Worm (Caenorhabditis elegans): ENCODE results near the gene lap-2.

The lap-2 gene

DNA sequence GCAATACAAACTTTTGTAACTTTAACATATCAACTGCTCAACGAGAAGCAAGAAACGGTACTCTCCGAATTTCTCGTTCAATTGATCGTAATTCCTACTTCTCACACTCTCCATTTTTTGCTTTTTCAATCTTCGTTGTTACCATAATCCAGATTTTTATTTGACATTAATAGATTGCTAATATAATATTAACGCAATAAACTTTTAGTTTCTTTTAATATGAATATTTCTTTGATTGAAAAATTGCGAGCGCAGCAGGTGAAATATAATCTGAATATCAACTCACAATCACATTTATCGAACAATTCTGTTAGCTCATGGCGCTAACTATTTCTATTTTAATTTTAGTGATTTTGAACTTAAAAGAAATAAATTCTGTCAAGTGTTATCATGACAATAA, 48.8 kb downstream of the lap-2 start, which contains the start of gene lurp-4:
lurp-4 (plus strand) TSS at position 301 of the 400 bp plus-strand sequence.
- no peak for TF ChIP-seq mbf-1 (tag; optimal IDR thresholded peaks at IDR 0.05)
- no peak for TF ChIP-seq nhr-6 (tag; optimal IDR thresholded peaks at IDR 0.05)
- no peak for TF ChIP-seq dmd-4 (tag; optimal IDR thresholded peaks at IDR 0.05)
- TF ChIP-seq nhr-11 (tag; optimal IDR thresholded peaks at IDR 0.05), result no peak
- TF ChIP-seq ztf-4 (tag; optimal IDR thresholded peaks at IDR 0.05), result no peak
- TF ChIP-seq ztf-1 (GFP tag; conservative IDR thresholded peaks at IDR 0.05), result no peak

DNA sequence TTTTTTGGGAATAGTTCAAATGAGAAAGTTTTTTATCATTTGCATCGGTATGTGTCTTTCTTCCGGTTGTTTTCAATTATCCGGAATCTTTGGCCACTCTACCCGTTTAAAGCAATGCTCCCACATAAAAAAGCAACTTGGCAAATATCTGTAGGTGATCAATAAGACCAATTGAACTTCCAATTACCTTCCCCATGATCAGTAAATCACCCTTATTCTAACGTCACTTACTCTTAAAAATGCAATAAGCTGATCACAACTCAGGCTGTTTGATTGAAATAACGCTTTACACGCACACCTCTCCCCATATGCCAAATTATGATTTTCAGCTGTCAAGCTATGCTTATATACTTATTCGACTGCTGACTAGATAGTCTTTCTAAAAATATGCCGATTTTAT, 52.1 kb downstream of the lap-2 start, which contains the start of gene C34B4.5:
C34B4.5 (plus strand) TSS at position 301 of the 400 bp plus-strand sequence.
- TF ChIP-seq unc-39 (tag; optimal IDR thresholded peaks at IDR 0.05), result no peak
- no peak for TF ChIP-seq peb-1 (tag; optimal IDR thresholded peaks at IDR 0.05)
- no peak for TF ChIP-seq nhr-237 (tag; optimal IDR thresholded peaks at IDR 0.05)
- no peak for TF ChIP-seq nhr-25 (tag; optimal IDR thresholded peaks at IDR 0.05)
- no peak for TF ChIP-seq sma-9 (GFP tag; optimal IDR thresholded peaks at IDR 0.05)
- TF ChIP-seq sma-9 (tag; optimal IDR thresholded peaks at IDR 0.05), result no peak
- no peak for TF ChIP-seq aly-2 (tag; optimal IDR thresholded peaks at IDR 0.05)
- no peak for TF ChIP-seq C34F6.9 (tag; optimal IDR thresholded peaks at IDR 0.05)
- TF ChIP-seq ztf-4 (tag; optimal IDR thresholded peaks at IDR 0.05), result no peak

Data from whole organism, L2 larva.